Worm (Caenorhabditis elegans) whole organism, mixed stage, embryonic: Measurements from ENCODE around the gene ceh-79.

Experiments
- ceh-39 ChIP-seq: fragments of 150-350 bp; optimal IDR thresholded peaks from 2 replicates; lab custom pipeline; 2014; ENCODE audit warnings: missing biosample characterization, missing genetic modification characterization
- ceh-43 ChIP-seq: fragments of 200-800 bp; sonication (Bioruptor generic); optimal IDR thresholded peaks from 2 replicates; lab custom pipeline; 2018; ENCODE audit warnings: mild to moderate bottlenecking, missing genetic modification characterization, moderate library complexity, missing compliant biosample characterization
- ceh-83 ChIP-seq: fragments of 200-800 bp; sonication (Bioruptor generic); optimal IDR thresholded peaks from 2 replicates; lab custom pipeline; 2018; ENCODE audit warnings: mild to moderate bottlenecking, missing genetic modification characterization, missing compliant biosample characterization
- ces-1 ChIP-seq: fragments of 150-350 bp; optimal IDR thresholded peaks from 2 replicates; lab custom pipeline; 2014; ENCODE audit warnings: missing biosample characterization, missing genetic modification reagents, missing genetic modification characterization
- cnd-1 ChIP-seq: fragments of 200-800 bp; sonication (Bioruptor generic); optimal IDR thresholded peaks from 2 replicates; lab custom pipeline; 2018; ENCODE audit warnings: mild to moderate bottlenecking, missing genetic modification characterization, missing compliant biosample characterization
- elt-1 ChIP-seq: sonication (generic microtip); optimal IDR thresholded peaks from 2 replicates; lab custom pipeline; 2017; ENCODE audit warnings: missing genetic modification characterization, mild to moderate bottlenecking, missing compliant biosample characterization, antibody characterized with exemption, moderate library complexity, borderline replicate concordance; ENCODE audit not compliant: insufficient read depth
- elt-3 ChIP-seq: fragments of 150-350 bp; optimal IDR thresholded peaks from 2 replicates; lab custom pipeline; 2014; ENCODE audit warnings: missing biosample characterization, missing genetic modification characterization
- ham-2 ChIP-seq: fragments of 200-800 bp; sonication (Bioruptor generic); optimal IDR thresholded peaks from 2 replicates; lab custom pipeline; 2018; ENCODE audit warnings: mild to moderate bottlenecking, missing genetic modification characterization, missing compliant biosample characterization
- hlh-1 ChIP-seq: fragments of 150-350 bp; optimal IDR thresholded peaks from 2 replicates; lab custom pipeline; 2014; ENCODE audit warnings: missing biosample characterization, missing genetic modification reagents, missing genetic modification characterization
- lin-13 ChIP-seq: fragments of 150-350 bp; optimal IDR thresholded peaks from 2 replicates; lab custom pipeline; 2014; ENCODE audit warnings: missing biosample characterization, missing genetic modification characterization
- lin-32 ChIP-seq: fragments of 200-800 bp; sonication (Bioruptor generic); optimal IDR thresholded peaks from 2 replicates; lab custom pipeline; 2018; ENCODE audit warnings: mild to moderate bottlenecking, missing genetic modification characterization, missing compliant biosample characterization
- lsy-2 ChIP-seq: fragments of 150-350 bp; optimal IDR thresholded peaks from 2 replicates; lab custom pipeline; 2014; ENCODE audit warnings: missing biosample characterization, missing genetic modification characterization
- mab-5 ChIP-seq: fragments of 150-350 bp; optimal IDR thresholded peaks from 2 replicates; lab custom pipeline; 2014; ENCODE audit warnings: missing biosample characterization, missing genetic modification characterization
- mls-2 ChIP-seq: sonication (generic microtip); optimal IDR thresholded peaks from 2 replicates; lab custom pipeline; 2016; ENCODE audit warnings: mild to moderate bottlenecking, missing genetic modification characterization, moderate library complexity, missing compliant biosample characterization
- nhr-12 ChIP-seq: fragments of 150-350 bp; optimal IDR thresholded peaks from 2 replicates; lab custom pipeline; 2014; ENCODE audit warnings: missing biosample characterization, missing genetic modification characterization
- nhr-2 ChIP-seq: fragments of 150-350 bp; optimal IDR thresholded peaks from 2 replicates; lab custom pipeline; 2014; ENCODE audit warnings: missing biosample characterization, missing genetic modification characterization
- nhr-237 ChIP-seq: fragments of 150-350 bp; optimal IDR thresholded peaks from 2 replicates; lab custom pipeline; 2014; ENCODE audit warnings: missing biosample characterization, missing genetic modification characterization
- nhr-28 ChIP-seq: fragments of 150-350 bp; optimal IDR thresholded peaks from 2 replicates; lab custom pipeline; 2014; ENCODE audit warnings: missing biosample characterization, missing genetic modification characterization
- pha-4 ChIP-seq: fragments of 150-350 bp; optimal IDR thresholded peaks from 2 replicates; lab custom pipeline; 2018; ENCODE audit warnings: missing biosample characterization, missing genetic modification reagents, missing genetic modification characterization
- sem-2 ChIP-seq: fragments of 200-800 bp; sonication (Bioruptor generic); optimal IDR thresholded peaks from 2 replicates; lab custom pipeline; 2018; ENCODE audit warnings: mild to moderate bottlenecking, missing genetic modification characterization, missing compliant biosample characterization
- snpc-4 ChIP-seq: fragments of 150-350 bp; optimal IDR thresholded peaks from 2 replicates; lab custom pipeline; 2014; ENCODE audit warnings: missing biosample characterization, missing genetic modification characterization
- sptf-1 ChIP-seq: sonication (generic microtip); optimal IDR thresholded peaks from 2 replicates; lab custom pipeline; 2017; ENCODE audit warnings: mild to moderate bottlenecking, missing genetic modification characterization, moderate library complexity, missing compliant biosample characterization
- tbx-8 ChIP-seq: fragments of 200-800 bp; sonication (Bioruptor generic); optimal IDR thresholded peaks from 2 replicates; lab custom pipeline; 2018; ENCODE audit warnings: mild to moderate bottlenecking, missing genetic modification characterization, moderate library complexity, missing compliant biosample characterization
- unc-120 ChIP-seq: sonication (generic microtip); optimal IDR thresholded peaks from 2 replicates; lab custom pipeline; 2017; ENCODE audit warnings: missing genetic modification characterization, missing compliant biosample characterization; ENCODE audit not compliant: poor library complexity, severe bottlenecking
- unc-39 ChIP-seq: fragments of 150-350 bp; optimal IDR thresholded peaks from 2 replicates; lab custom pipeline; 2014; ENCODE audit warnings: missing biosample characterization, missing genetic modification characterization
- unc-62 ChIP-seq: fragments of 150-350 bp; optimal IDR thresholded peaks from 2 replicates; lab custom pipeline; 2014; ENCODE audit warnings: missing biosample characterization, missing genetic modification reagents, missing genetic modification characterization
- ztf-11 ChIP-seq: fragments of 150-350 bp; optimal IDR thresholded peaks from 2 replicates; lab custom pipeline; 2014; ENCODE audit warnings: missing biosample characterization, missing genetic modification characterization

The ceh-79 gene

DNA sequence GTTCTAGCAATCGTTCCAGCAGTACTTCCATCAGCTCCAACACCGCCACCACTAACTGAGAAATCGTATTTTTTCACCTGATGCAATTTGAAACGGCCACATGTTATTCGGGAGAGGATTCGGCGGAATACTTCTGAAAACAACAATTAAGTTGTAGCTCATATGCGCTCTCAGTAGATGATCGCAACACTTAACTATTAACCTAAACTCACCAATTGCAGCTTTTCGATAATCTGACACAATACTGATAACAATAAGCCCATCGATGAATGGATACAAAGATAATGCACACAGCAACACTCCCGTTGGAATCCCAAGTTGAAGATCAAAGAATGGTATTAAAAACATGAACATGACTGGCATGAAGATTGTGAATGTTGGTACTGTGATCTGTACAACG lies 36.4 kb downstream of the ceh-79 start:
- TF ChIP-seq pha-4 (tag; lab: Kevin White, UChicago) = no peak
- no peak for TF ChIP-seq lin-32 (GFP tag; lab: Kevin White, UChicago)
- no peak for TF ChIP-seq nhr-237 (tag; lab: Kevin White, UChicago)
- no peak for TF ChIP-seq mls-2
- TF ChIP-seq ces-1 = no peak
- no peak for TF ChIP-seq ham-2 (GFP tag; lab: Kevin White, UChicago)

DNA sequence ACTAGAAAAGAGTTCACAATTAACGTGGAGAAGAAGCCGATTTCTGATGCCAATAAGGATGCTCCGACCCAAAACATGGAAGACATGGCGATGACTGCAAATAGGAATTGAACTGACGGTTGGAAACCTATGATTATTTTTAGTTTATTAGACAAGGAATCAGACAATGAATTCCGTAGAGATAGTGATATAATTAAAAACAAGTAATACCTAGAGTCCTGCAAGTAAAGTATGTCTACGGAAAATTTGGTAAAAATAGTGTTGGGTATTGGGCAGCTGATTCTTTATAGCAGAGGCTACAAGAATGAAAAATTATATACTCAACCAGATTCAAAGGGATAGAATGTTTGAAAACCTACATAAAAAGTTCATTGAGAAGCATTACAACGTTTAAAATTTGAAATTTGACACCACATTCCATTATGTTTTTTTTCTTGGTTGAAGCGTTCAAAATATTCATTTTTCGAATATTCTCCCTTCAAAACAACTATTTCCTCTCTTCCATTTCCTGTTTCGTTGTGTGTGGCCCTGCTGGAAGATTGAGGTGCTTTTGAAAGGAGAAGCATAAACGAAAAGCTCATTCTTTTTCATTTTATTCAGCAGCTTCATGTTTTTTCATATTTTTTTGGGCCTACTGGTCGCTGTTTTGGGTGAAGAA lies 38.1 kb downstream of the ceh-79 start, which contains the start of the genes str-4 and lgc-48:
Gene str-4, minus strand, starts transcription at position 101 of the 658 bp plus-strand sequence.
Gene lgc-48, plus strand, starts transcription at position 608 of the 658 bp plus-strand sequence.
- no peak for TF ChIP-seq ceh-39 (tag; lab: Kevin White, UChicago)
- no peak for TF ChIP-seq nhr-2 (tag; lab: Kevin White, UChicago)
- TF ChIP-seq hlh-1 (tag; lab: Kevin White, UChicago) = no peak
- no peak for TF ChIP-seq elt-1 (tag; lab: Kevin White, UChicago)
- no peak for TF ChIP-seq unc-120 (tag; lab: Kevin White, UChicago)
- no peak for TF ChIP-seq ceh-43 (GFP tag; lab: Kevin White, UChicago)
- TF ChIP-seq ztf-11 (tag; lab: Kevin White, UChicago) = no peak
- no peak for TF ChIP-seq nhr-28
- TF ChIP-seq nhr-237 (tag; lab: Kevin White, UChicago) = no peak
- no peak for TF ChIP-seq mls-2

DNA sequence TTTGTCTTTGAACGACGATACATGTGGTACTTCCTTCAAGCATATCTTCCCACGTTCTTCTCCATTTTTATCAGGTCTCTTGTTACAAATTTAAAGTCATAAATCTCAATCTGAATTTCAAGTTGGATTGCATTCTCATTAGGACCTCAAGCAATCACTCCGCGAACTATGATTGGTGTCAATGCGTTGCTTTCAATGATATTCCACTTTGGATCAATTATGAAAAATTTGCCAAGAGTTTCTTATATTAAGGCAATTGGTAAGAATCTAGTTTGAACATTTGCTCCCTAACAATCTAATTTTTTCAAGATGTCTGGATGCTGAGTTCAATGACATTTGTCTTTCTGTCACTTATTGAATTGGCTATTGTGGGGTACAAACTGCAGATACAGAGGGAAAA lies 40.6 kb downstream of the ceh-79 start:
- no peak for TF ChIP-seq lin-13 (tag; lab: Kevin White, UChicago)
- TF ChIP-seq lsy-2 (tag; lab: Kevin White, UChicago) = no peak
- TF ChIP-seq pha-4 (tag; lab: Kevin White, UChicago) = no peak
- TF ChIP-seq lin-32 (GFP tag; lab: Kevin White, UChicago) = no peak
- no peak for TF ChIP-seq cnd-1 (tag; lab: Kevin White, UChicago)
- TF ChIP-seq ceh-43 (GFP tag; lab: Kevin White, UChicago) = no peak
- no peak for TF ChIP-seq unc-39 (tag; lab: Kevin White, UChicago)
- no peak for TF ChIP-seq nhr-28
- TF ChIP-seq unc-120 (tag; lab: Kevin White, UChicago) = no peak
- no peak for TF ChIP-seq nhr-2 (tag; lab: Kevin White, UChicago)
- TF ChIP-seq hlh-1 (tag; lab: Kevin White, UChicago) = no peak
- TF ChIP-seq ceh-83 (GFP tag; lab: Kevin White, UChicago) = no peak
- no peak for TF ChIP-seq nhr-12 (tag; lab: Kevin White, UChicago)
- TF ChIP-seq snpc-4 (tag; lab: Kevin White, UChicago) = no peak
- no peak for TF ChIP-seq elt-1 (tag; lab: Kevin White, UChicago)
- no peak for TF ChIP-seq elt-3

DNA sequence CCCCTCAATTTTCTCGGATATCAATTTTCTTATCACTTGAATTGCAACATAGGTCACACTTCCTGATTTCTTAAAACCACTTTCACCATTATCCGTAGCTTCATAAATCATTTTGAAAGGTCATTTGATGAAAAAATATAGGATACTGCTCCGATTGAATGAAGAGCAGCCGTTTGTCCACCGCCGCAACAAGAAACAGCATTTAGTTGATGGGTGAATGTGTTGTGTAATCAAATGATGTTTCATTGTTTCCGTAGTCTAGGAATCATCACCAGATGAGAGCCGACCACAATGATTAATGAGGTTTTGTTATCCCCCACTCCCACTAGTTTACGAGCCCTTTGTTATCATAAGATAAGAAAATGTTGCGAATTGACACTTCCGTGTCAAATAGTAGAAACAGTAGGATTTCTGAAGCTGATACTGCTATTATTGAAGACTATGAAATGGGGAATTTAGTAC lies 44.3 kb downstream of the ceh-79 start, which contains the start of gene twk-43:
Gene twk-43, plus strand, starts transcription at position 412 of the 462 bp plus-strand sequence.
- TF ChIP-seq unc-62 (GFP tag; lab: Kevin White, UChicago) (peak; percentile 82), mab-5 (peak; percentile 71), ceh-83 (GFP tag; lab: Kevin White, UChicago) (no peak), unc-120 (tag; lab: Kevin White, UChicago) (no peak), lin-32 (GFP tag; lab: Kevin White, UChicago) (no peak), ces-1 (no peak), cnd-1 (tag; lab: Kevin White, UChicago) (no peak), ham-2 (GFP tag; lab: Kevin White, UChicago) (no peak), mls-2 (no peak), nhr-28 (no peak), sptf-1 (tag; lab: Kevin White, UChicago) (no peak), sem-2 (no peak)

DNA sequence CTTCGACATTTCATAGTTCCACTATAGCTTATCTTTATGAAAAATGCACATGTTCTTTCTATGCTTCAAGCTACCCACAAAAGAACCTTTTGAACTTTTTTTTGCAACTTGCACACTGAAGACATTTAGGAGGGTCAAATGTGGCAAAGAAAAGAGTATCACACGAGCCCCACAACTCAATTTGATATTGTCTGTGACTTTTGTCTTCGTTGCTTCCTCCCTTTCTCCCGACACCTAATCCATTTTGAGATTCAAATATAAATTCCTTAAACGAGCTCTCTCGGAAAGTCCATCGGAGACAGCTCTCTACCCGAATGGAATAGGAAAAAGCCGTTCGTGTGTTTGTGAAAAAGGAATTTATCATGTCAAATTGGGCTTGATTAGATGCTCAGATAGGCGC lies 48.7 kb downstream of the ceh-79 start:
- TF ChIP-seq elt-1 (tag; lab: Kevin White, UChicago) = no peak
- TF ChIP-seq ceh-39 (tag; lab: Kevin White, UChicago) = no peak
- TF ChIP-seq unc-39 (tag; lab: Kevin White, UChicago) = no peak
- TF ChIP-seq ham-2 (GFP tag; lab: Kevin White, UChicago) = no peak
- TF ChIP-seq nhr-2 (tag; lab: Kevin White, UChicago) = no peak
- TF ChIP-seq sptf-1 (tag; lab: Kevin White, UChicago) = no peak
- TF ChIP-seq tbx-8 (GFP tag; lab: Kevin White, UChicago) = no peak
- TF ChIP-seq snpc-4 (tag; lab: Kevin White, UChicago) = no peak
